Worm (Caenorhabditis elegans) whole organism, L3 larva: Measurements from ENCODE around the gene cdr-6.

Experiments
- R02D3.7 ChIP-seq: fragments of 150-350 bp; optimal IDR thresholded peaks from 2 replicates; lab custom pipeline; 2014; ENCODE audit warnings: missing biosample characterization, missing genetic modification characterization
- aly-2 ChIP-seq: fragments of 150-350 bp; optimal IDR thresholded peaks from 2 replicates; lab custom pipeline; 2014; ENCODE audit warnings: missing biosample characterization, missing genetic modification characterization
- ceh-16 ChIP-seq: sonication (generic microtip); optimal IDR thresholded peaks from 2 replicates; lab custom pipeline; 2017; ENCODE audit warnings: missing biosample characterization, missing genetic modification characterization
- ceh-28 ChIP-seq: fragments of 150-350 bp; optimal IDR thresholded peaks from 2 replicates; lab custom pipeline; 2014; ENCODE audit warnings: missing biosample characterization, missing genetic modification reagents, missing genetic modification characterization
- ceh-82 ChIP-seq: fragments of 150-350 bp; optimal IDR thresholded peaks from 2 replicates; lab custom pipeline; 2014; ENCODE audit warnings: missing biosample characterization, missing genetic modification characterization
- ceh-9 ChIP-seq: sonication (generic microtip); optimal IDR thresholded peaks from 2 replicates; lab custom pipeline; 2018; ENCODE audit warnings: missing biosample characterization, missing genetic modification characterization
- daf-12 ChIP-seq: fragments of 150-350 bp; optimal IDR thresholded peaks from 2 replicates; lab custom pipeline; 2014; ENCODE audit warnings: missing biosample characterization, missing genetic modification reagents, missing genetic modification characterization
- egl-5 ChIP-seq: fragments of 150-350 bp; optimal IDR thresholded peaks from 2 replicates; lab custom pipeline; 2017; ENCODE audit warnings: missing biosample characterization, missing genetic modification reagents, missing genetic modification characterization, inconsistent platforms
- elt-1 ChIP-seq: fragments of 150-350 bp; optimal IDR thresholded peaks from 2 replicates; lab custom pipeline; 2014; ENCODE audit warnings: missing biosample characterization, missing genetic modification characterization
- elt-2 ChIP-seq: sonication (generic microtip); optimal IDR thresholded peaks from 2 replicates; lab custom pipeline; 2016; ENCODE audit warnings: missing genetic modification reagents, mild to moderate bottlenecking, missing genetic modification characterization, missing compliant biosample characterization
- elt-3 ChIP-seq, 3 experiments: fragments of 150-350 bp in 1 of 3; sonication (generic microtip) in 2 of 3; optimal IDR thresholded peaks; 2 replicates in 2 of 3; 4 replicates in 1 of 3; lab custom pipeline; 2014 to 2017; ENCODE audit warnings: missing biosample characterization in 3 of 3, missing genetic modification characterization in 3 of 3
- eor-1 ChIP-seq, 2 experiments: fragments of 150-350 bp; optimal IDR thresholded peaks; 2 replicates each; lab custom pipeline; 2014 to 2018; ENCODE audit warnings: missing biosample characterization in 2 of 2, missing genetic modification characterization in 2 of 2
- fkh-10 ChIP-seq: sonication (generic microtip); optimal IDR thresholded peaks from 2 replicates; lab custom pipeline; 2017; ENCODE audit warnings: missing biosample characterization, missing genetic modification reagents, missing genetic modification characterization
- fkh-2 ChIP-seq: fragments of 150-350 bp; optimal IDR thresholded peaks from 2 replicates; lab custom pipeline; 2014; ENCODE audit warnings: missing biosample characterization, missing genetic modification reagents, missing genetic modification characterization
- fos-1 ChIP-seq: fragments of 150-350 bp; optimal IDR thresholded peaks from 2 replicates; lab custom pipeline; 2014; ENCODE audit warnings: missing biosample characterization, missing genetic modification characterization
- hmg-11 ChIP-seq: sonication (generic microtip); optimal IDR thresholded peaks from 2 replicates; lab custom pipeline; 2016; ENCODE audit warnings: missing genetic modification characterization, missing compliant biosample characterization
- jun-1 ChIP-seq: fragments of 150-350 bp; optimal IDR thresholded peaks from 2 replicates; lab custom pipeline; 2014; ENCODE audit warnings: missing biosample characterization, missing genetic modification reagents, missing genetic modification characterization
- lin-15B ChIP-seq: fragments of 150-350 bp; optimal IDR thresholded peaks from 2 replicates; lab custom pipeline; 2014; ENCODE audit warnings: missing biosample characterization, missing genetic modification characterization
- lin-39 ChIP-seq: fragments of 150-350 bp; optimal IDR thresholded peaks from 2 replicates; lab custom pipeline; 2018; ENCODE audit warnings: missing biosample characterization, missing genetic modification reagents, missing genetic modification characterization
- lsy-12 ChIP-seq: sonication (generic microtip); optimal IDR thresholded peaks from 2 replicates; lab custom pipeline; 2016; ENCODE audit warnings: mild to moderate bottlenecking, missing genetic modification characterization, missing compliant biosample characterization
- mdl-1 ChIP-seq: fragments of 150-350 bp; optimal IDR thresholded peaks from 2 replicates; lab custom pipeline; 2014; ENCODE audit warnings: missing biosample characterization, missing genetic modification characterization
- mml-1 ChIP-seq: fragments of 150-350 bp; sonication (generic microtip); optimal IDR thresholded peaks from 3 replicates; lab custom pipeline; 2014; ENCODE audit warnings: missing biosample characterization, missing genetic modification characterization
- nfya-1 ChIP-seq: sonication (generic microtip); optimal IDR thresholded peaks from 2 replicates; lab custom pipeline; 2017; ENCODE audit warnings: missing genetic modification characterization, mild to moderate bottlenecking, missing compliant biosample characterization, antibody characterized with exemption, moderate library complexity; ENCODE audit not compliant: insufficient read depth
- nhr-11 ChIP-seq: fragments of 150-350 bp; optimal IDR thresholded peaks from 2 replicates; lab custom pipeline; 2014; ENCODE audit warnings: missing biosample characterization, missing genetic modification characterization
- nhr-12 ChIP-seq: fragments of 150-350 bp; optimal IDR thresholded peaks from 2 replicates; lab custom pipeline; 2014; ENCODE audit warnings: missing biosample characterization, missing genetic modification characterization
- nhr-23 ChIP-seq: fragments of 150-350 bp; optimal IDR thresholded peaks from 2 replicates; lab custom pipeline; 2014; ENCODE audit warnings: missing biosample characterization, missing genetic modification reagents, missing genetic modification characterization
- nhr-237 ChIP-seq: fragments of 150-350 bp; optimal IDR thresholded peaks from 2 replicates; lab custom pipeline; 2014; ENCODE audit warnings: missing biosample characterization, missing genetic modification characterization
- nhr-25 ChIP-seq: sonication (generic microtip); optimal IDR thresholded peaks from 2 replicates; lab custom pipeline; 2017; ENCODE audit warnings: missing biosample characterization, missing genetic modification characterization
- nhr-76 ChIP-seq: fragments of 150-350 bp; sonication (generic microtip); optimal IDR thresholded peaks from 5 replicates; lab custom pipeline; 2014; ENCODE audit warnings: missing biosample characterization, missing genetic modification characterization
- nhr-77 ChIP-seq: fragments of 150-350 bp; optimal IDR thresholded peaks from 2 replicates; lab custom pipeline; 2014; ENCODE audit warnings: missing biosample characterization, missing genetic modification characterization
- pha-4 ChIP-seq: fragments of 150-350 bp; optimal IDR thresholded peaks from 2 replicates; lab custom pipeline; 2014; ENCODE audit warnings: missing biosample characterization, missing genetic modification reagents, missing genetic modification characterization
- pqm-1 ChIP-seq: fragments of 150-350 bp; optimal IDR thresholded peaks from 2 replicates; lab custom pipeline; 2017; ENCODE audit warnings: missing biosample characterization, missing genetic modification characterization, inconsistent platforms
- sea-2 ChIP-seq: fragments of 150-350 bp; sonication (generic microtip); optimal IDR thresholded peaks from 4 replicates; lab custom pipeline; 2014; ENCODE audit warnings: missing biosample characterization, missing genetic modification reagents, missing genetic modification characterization
- skn-1 ChIP-seq: fragments of 150-350 bp; optimal IDR thresholded peaks from 2 replicates; lab custom pipeline; 2014; ENCODE audit warnings: missing biosample characterization, missing genetic modification characterization
- snpc-4 ChIP-seq: fragments of 150-350 bp; optimal IDR thresholded peaks from 2 replicates; lab custom pipeline; 2014; ENCODE audit warnings: missing biosample characterization, missing genetic modification characterization
- unc-39 ChIP-seq: sonication (generic microtip); optimal IDR thresholded peaks from 4 replicates; lab custom pipeline; 2017; ENCODE audit warnings: missing biosample characterization, missing genetic modification characterization
- unc-62 ChIP-seq: fragments of 150-350 bp; sonication (generic microtip); optimal IDR thresholded peaks from 4 replicates; lab custom pipeline; 2014; ENCODE audit warnings: missing biosample characterization, missing genetic modification reagents, missing genetic modification characterization
- ztf-11 ChIP-seq: fragments of 150-350 bp; optimal IDR thresholded peaks from 2 replicates; lab custom pipeline; 2014; ENCODE audit warnings: missing biosample characterization, missing genetic modification characterization
- ztf-4 ChIP-seq: fragments of 150-350 bp; optimal IDR thresholded peaks from 2 replicates; lab custom pipeline; 2014; ENCODE audit warnings: missing biosample characterization, missing genetic modification characterization

Gene cdr-6

DNA sequence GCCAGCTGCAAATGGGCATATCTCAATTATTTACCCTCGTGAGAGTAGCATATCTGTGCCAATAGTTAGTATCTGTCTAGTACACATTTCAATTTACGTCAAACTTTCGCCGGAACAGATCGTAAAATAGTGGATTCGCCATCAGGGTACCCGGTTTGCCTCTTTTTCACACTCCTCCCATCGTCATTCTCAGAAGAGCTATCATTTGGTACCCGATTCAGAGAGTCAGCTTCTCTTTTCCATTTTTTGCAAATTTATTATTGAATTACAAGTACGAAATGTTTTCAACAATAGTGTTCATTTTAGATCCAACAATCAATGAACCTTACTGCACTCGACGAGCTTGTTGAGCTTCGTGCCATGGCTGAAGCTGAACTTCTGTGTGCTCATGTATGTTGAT lies 15.5 kb upstream of the cdr-6 start, which contains the start of gene C54D10.5:
Gene C54D10.5 (plus strand): TSS at position 301 of the 400 bp plus-strand sequence.
- no peak for TF ChIP-seq aly-2 (tag; lab: Kevin White, UChicago)
- TF ChIP-seq lsy-12 (tag; lab: Kevin White, UChicago), result no peak
- TF ChIP-seq nhr-12 (tag; lab: Kevin White, UChicago), result no peak
- TF ChIP-seq egl-5, result no peak
- no peak for TF ChIP-seq mml-1 (tag; lab: Kevin White, UChicago)

DNA sequence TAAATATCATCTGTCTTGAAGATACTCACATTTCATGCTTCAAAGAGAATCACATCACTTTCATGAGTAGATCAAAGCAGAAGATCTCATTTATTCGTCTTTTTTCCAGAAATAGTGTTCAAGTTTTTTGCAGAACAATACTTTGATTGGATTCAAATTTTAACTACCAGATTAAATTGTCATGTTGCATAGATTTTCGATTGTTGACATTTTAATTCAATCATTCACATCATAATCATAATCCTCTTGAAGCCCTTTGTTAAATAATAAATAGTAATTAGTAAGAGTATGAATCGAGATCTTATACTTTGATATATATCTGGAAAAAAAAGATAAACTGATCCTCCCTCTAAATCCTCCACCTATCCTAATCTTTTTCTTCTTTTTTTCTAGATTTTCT lies 14.3 kb upstream of the cdr-6 start:
- TF ChIP-seq fos-1 (tag; lab: Kevin White, UChicago) (no peak), sea-2 (no peak)

DNA sequence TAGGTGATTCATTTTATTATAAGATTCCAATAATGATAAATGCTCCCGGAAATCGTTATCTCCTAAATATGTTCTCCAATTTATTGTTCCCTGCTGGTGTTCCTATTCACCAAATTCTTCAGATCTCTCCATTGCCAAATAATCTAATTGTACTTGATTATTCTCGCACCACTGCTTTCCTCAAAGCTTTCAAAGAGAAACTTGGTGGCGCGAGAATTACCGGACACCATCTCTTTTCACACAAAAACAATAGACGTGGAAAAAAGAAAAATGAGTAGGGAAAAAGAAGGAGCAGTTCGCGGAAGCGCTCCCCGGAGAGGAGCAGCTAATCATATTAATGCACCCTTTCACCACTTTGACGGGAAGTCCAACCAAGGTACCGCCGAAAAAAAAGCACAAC lies 7.9 kb upstream of the cdr-6 start:
- TF ChIP-seq unc-39 (tag; lab: Kevin White, UChicago), result no peak
- TF ChIP-seq skn-1 (tag; lab: Kevin White, UChicago), result no peak
- TF ChIP-seq ztf-4 (tag; lab: Kevin White, UChicago), result no peak
- no peak for TF ChIP-seq daf-12
- TF ChIP-seq ceh-9 (tag; lab: Kevin White, UChicago), result no peak
- TF ChIP-seq hmg-11, result no peak
- TF ChIP-seq mml-1 (tag; lab: Kevin White, UChicago), result no peak
- TF ChIP-seq fkh-2, result no peak
- TF ChIP-seq fkh-10 (GFP tag; lab: Kevin White, UChicago), result no peak
- no peak for TF ChIP-seq pha-4 (tag; lab: Kevin White, UChicago)
- TF ChIP-seq sea-2, result no peak
- no peak for TF ChIP-seq lsy-12 (tag; lab: Kevin White, UChicago)
- no peak for TF ChIP-seq lin-39
- no peak for TF ChIP-seq unc-62 (GFP tag; lab: Kevin White, UChicago)

DNA sequence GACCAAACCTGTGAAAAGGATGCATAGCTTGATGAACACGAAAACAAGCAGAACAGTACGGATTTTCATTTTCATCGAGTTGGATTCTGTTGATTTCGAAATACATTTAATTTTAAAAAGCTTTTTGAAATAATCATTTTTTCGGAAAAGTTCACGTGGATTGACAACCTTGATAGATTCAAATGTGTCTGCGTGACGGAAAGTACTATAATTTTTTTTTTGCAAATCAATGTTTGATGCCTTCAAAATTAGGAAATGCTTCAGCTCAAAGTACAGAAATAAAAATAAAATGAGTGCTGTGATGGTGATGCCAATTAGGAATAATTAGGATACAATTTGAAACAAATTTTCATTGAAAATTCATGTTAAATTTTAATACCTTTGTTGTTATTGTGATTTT lies 7.3 kb upstream of the cdr-6 start, which contains the start of gene C54D10.4:
Gene C54D10.4 (minus strand): TSS at position 101 of the 400 bp plus-strand sequence.
- no peak for TF ChIP-seq nhr-11 (tag; lab: Kevin White, UChicago)
- TF ChIP-seq ztf-11, result no peak
- TF ChIP-seq R02D3.7 (tag; lab: Kevin White, UChicago), result no peak
- TF ChIP-seq ceh-28 (tag; lab: Kevin White, UChicago), result no peak
- TF ChIP-seq fkh-2, result no peak
- no peak for TF ChIP-seq snpc-4
- no peak for TF ChIP-seq pha-4 (tag; lab: Kevin White, UChicago)
- TF ChIP-seq mdl-1 (tag; lab: Kevin White, UChicago), result no peak
- TF ChIP-seq pqm-1 (tag; lab: Kevin White, UChicago), result no peak
- no peak for TF ChIP-seq nhr-76 (tag; lab: Kevin White, UChicago)
- no peak for TF ChIP-seq ceh-9 (tag; lab: Kevin White, UChicago)
- no peak for TF ChIP-seq elt-1 (tag; lab: Kevin White, UChicago)
- TF ChIP-seq nhr-77 (tag; lab: Kevin White, UChicago), result no peak
- TF ChIP-seq sea-2, result no peak
- TF ChIP-seq nhr-12 (tag; lab: Kevin White, UChicago), result no peak
- no peak for TF ChIP-seq aly-2 (tag; lab: Kevin White, UChicago)
- no peak for TF ChIP-seq nhr-25
- TF ChIP-seq lsy-12 (tag; lab: Kevin White, UChicago), result no peak
- TF ChIP-seq unc-62 (GFP tag; lab: Kevin White, UChicago), result no peak
- no peak for TF ChIP-seq lin-15B
- TF ChIP-seq, all 47 proteins: peak for 0

DNA sequence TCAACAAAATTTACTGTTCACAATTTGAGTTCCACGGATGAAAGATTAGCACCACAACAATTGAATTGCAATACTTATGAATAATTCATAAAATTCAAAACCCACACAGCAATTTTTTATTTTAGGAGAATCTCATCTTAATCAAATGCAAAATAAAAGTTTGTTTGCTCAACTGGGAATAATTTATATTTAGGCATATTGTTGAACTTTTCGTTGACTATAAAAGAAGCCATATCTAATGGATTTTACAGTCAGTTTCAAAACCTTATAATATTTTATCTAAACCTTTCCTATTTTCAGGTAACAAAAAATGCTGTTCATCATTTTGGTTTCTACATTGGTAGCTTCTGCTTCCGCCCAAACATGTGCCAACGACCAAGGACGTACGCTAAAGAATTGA lies 4.8 kb upstream of the cdr-6 start, which contains the start of gene C54D10.3:
Gene C54D10.3 (plus strand): TSS at position 301 of the 400 bp plus-strand sequence.
- TF ChIP-seq egl-5 (no peak), nhr-237 (tag; lab: Kevin White, UChicago) (no peak), elt-3 (tag; optimal IDR thresholded peaks at IDR 0.05; lab: Kevin White, UChicago) (no peak), ceh-28 (tag; lab: Kevin White, UChicago) (no peak), daf-12 (no peak), lin-15B (no peak), ceh-9 (tag; lab: Kevin White, UChicago) (no peak), fos-1 (tag; lab: Kevin White, UChicago) (no peak), ztf-4 (tag; lab: Kevin White, UChicago) (no peak)
- TF ChIP-seq, all 47 proteins: peak for 0

DNA sequence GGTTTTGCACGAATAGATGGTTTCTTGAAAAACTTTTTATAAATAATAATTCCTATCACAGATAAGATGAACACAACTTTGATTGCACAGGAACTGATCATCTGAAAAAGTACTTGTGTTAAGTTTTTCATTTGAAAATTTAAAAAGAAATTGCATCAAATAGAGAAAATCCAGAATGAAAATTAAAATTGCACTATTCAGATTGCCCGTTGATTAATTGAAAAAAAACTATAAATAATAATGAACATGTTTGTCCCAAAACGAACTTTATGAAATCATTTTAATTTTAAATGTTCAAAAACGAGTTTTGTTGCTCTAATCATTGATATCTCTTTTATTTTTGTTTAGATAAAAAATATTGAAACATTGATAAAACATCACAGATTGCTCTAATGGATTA lies 3.8 kb upstream of the cdr-6 start, which contains the start of gene cdr-3:
Gene cdr-3 (minus strand): TSS at position 101 of the 400 bp plus-strand sequence.
- no peak for TF ChIP-seq eor-1 (tag; optimal IDR thresholded peaks at IDR 0.05; lab: Kevin White, UChicago)
- TF ChIP-seq elt-2 (tag; lab: Kevin White, UChicago), result no peak
- no peak for TF ChIP-seq mdl-1 (tag; lab: Kevin White, UChicago)
- no peak for TF ChIP-seq fkh-2
- no peak for TF ChIP-seq jun-1
- no peak for TF ChIP-seq nhr-237 (tag; lab: Kevin White, UChicago)
- no peak for TF ChIP-seq nfya-1 (tag; lab: Kevin White, UChicago)
- TF ChIP-seq ceh-82 (tag; lab: Kevin White, UChicago), result no peak
- TF ChIP-seq ceh-16 (tag; lab: Kevin White, UChicago), result no peak
- no peak for TF ChIP-seq aly-2 (tag; lab: Kevin White, UChicago)
- no peak for TF ChIP-seq pqm-1 (tag; lab: Kevin White, UChicago)
- TF ChIP-seq ztf-4 (tag; lab: Kevin White, UChicago), result no peak
- no peak for TF ChIP-seq nhr-11 (tag; lab: Kevin White, UChicago)
- no peak for TF ChIP-seq egl-5
- TF ChIP-seq nhr-23 (tag; lab: Kevin White, UChicago), result no peak
- TF ChIP-seq fos-1 (tag; lab: Kevin White, UChicago), result no peak
